Worm (Caenorhabditis elegans) whole organism, L1 larva: ENCODE measurements around the gene F42G2.7.

Experiments used
- nhr-71 ChIP-seq: sonication (generic microtip); optimal IDR thresholded peaks from 2 replicates; lab custom pipeline; 2016; ENCODE audit warnings: mild to moderate bottlenecking, missing genetic modification characterization, moderate library complexity, missing compliant biosample characterization
- snpc-4 ChIP-seq: fragments of 150-350 bp; optimal IDR thresholded peaks from 2 replicates; lab custom pipeline; 2014; ENCODE audit warnings: missing biosample characterization, missing genetic modification characterization

ce11 chrII:2468885-2469284 lies 50.9 kb downstream of the F42G2.7 start:
- TF ChIP-seq nhr-71 (no peak), snpc-4 (tag; lab: Kevin White, UChicago) (no peak)
